Fruit fly (Drosophila melanogaster): ENCODE data around the gene CG6765.

CG6765 gene

dm6 chr3L:8544710-8545109 is 32.1 kb downstream of the CG6765 start, which contains the start of gene rhea (continued):
- TF ChIP-seq NC2β (GFP tag; optimal IDR thresholded peaks at IDR 0.05): no peak
- peak; percentile 19; the same call in 1 of the 2 replicates for TF ChIP-seq Xrp1 (GFP tag; IDR thresholded peaks at IDR 0.05)
- peak; percentile 84 for TF ChIP-seq Scr (GFP tag; IDR thresholded peaks at IDR 0.05; ENCODE audit: partially characterized antibody)
- peak; percentile 78 for TF ChIP-seq HLH4C (GFP tag; IDR thresholded peaks at IDR 0.05; ENCODE audit: partially characterized antibody)
- TF ChIP-seq CG7357 (GFP tag; IDR thresholded peaks at IDR 0.05): no peak
- no peak for TF ChIP-seq CG1529 (GFP tag; optimal IDR thresholded peaks at IDR 0.05)
- peak in 1 of 2 experiments; percentile 39 for TF ChIP-seq dpn (GFP tag; optimal IDR thresholded peaks at IDR 0.05)
- peak; percentile 80; the same call in 1 of the 3 replicates for TF ChIP-seq Opbp (GFP tag; IDR thresholded peaks at IDR 0.05; ENCODE audit: partially characterized antibody)
- no peak for TF ChIP-seq seq (GFP tag; IDR thresholded peaks at IDR 0.05)
- no peak for TF ChIP-seq mirr (GFP tag; optimal IDR thresholded peaks at IDR 0.05)
- TF ChIP-seq CG6813 (GFP tag; optimal IDR thresholded peaks at IDR 0.05): no peak
- TF ChIP-seq pnt (GFP tag; optimal IDR thresholded peaks at IDR 0.05): no peak
- no peak for TF ChIP-seq so (GFP tag; IDR thresholded peaks at IDR 0.05)
- no peak for TF ChIP-seq repo (GFP tag; optimal IDR thresholded peaks at IDR 0.05)
- peak; percentile 67; the same call in 1 of the 2 replicates for TF ChIP-seq sna (GFP tag; IDR thresholded peaks at IDR 0.05; ENCODE audit: partially characterized antibody)
- no peak for TF ChIP-seq Myb (GFP tag; optimal IDR thresholded peaks at IDR 0.05)
- TF ChIP-seq ato (GFP tag; IDR thresholded peaks at IDR 0.05; ENCODE audit: partially characterized antibody): no peak
- no peak for TF ChIP-seq tup (GFP tag; optimal IDR thresholded peaks at IDR 0.05)
- TF ChIP-seq CkIIα-i1 (GFP tag; IDR thresholded peaks at IDR 0.05): no peak
- no peak for TF ChIP-seq Hand (GFP tag; optimal IDR thresholded peaks at IDR 0.05)
- no peak for TF ChIP-seq Fer3 (tag; optimal IDR thresholded peaks at IDR 0.05)
- no peak for TF ChIP-seq CG5180 (GFP tag; optimal IDR thresholded peaks at IDR 0.05)
- no peak for TF ChIP-seq Kr (GFP tag; optimal IDR thresholded peaks at IDR 0.05)
- peak; percentile 31 for TF ChIP-seq YL-1 (GFP tag; optimal IDR thresholded peaks at IDR 0.05)
- no peak for TF ChIP-seq cg (GFP tag; optimal IDR thresholded peaks at IDR 0.05)
- TF ChIP-seq pum (GFP tag; optimal IDR thresholded peaks at IDR 0.05): no peak
- TF ChIP-seq CG1647 (GFP tag; optimal IDR thresholded peaks at IDR 0.05): no peak
- TF ChIP-seq ewg (GFP tag; optimal IDR thresholded peaks at IDR 0.05): no peak
- TF ChIP-seq bowl (GFP tag; IDR thresholded peaks at IDR 0.05): no peak
- TF ChIP-seq gcm2 (GFP tag; optimal IDR thresholded peaks at IDR 0.05): no peak
- TF ChIP-seq CG10274 (GFP tag; optimal IDR thresholded peaks at IDR 0.05): no peak
- TF ChIP-seq CG15514 (GFP tag; optimal IDR thresholded peaks at IDR 0.05): peak; percentile 98
- TF ChIP-seq CG9797 (GFP tag; optimal IDR thresholded peaks at IDR 0.05): peak; percentile 82
- no peak for TF ChIP-seq CG9609 (GFP tag; optimal IDR thresholded peaks at IDR 0.05)
- no peak for TF ChIP-seq CG31224 (GFP tag; IDR thresholded peaks at IDR 0.05)
- no peak for TF ChIP-seq jing (GFP tag; optimal IDR thresholded peaks at IDR 0.05)
- no peak for TF ChIP-seq Atf-2 (GFP tag; optimal IDR thresholded peaks at IDR 0.05)
- TF ChIP-seq lola (GFP tag; optimal IDR thresholded peaks at IDR 0.05): peak in 1 of 3 experiments; percentile 10
- TF ChIP-seq CG3065 (GFP tag; optimal IDR thresholded peaks at IDR 0.05): no peak
- peak; percentile 76; the same call in 1 of the 4 replicates for TF ChIP-seq chinmo (GFP tag; IDR thresholded peaks at IDR 0.05; ENCODE audit: partially characterized antibody)
- no peak for TF ChIP-seq oc (tag; optimal IDR thresholded peaks at IDR 0.05)
- peak; percentile 84; the same call in 1 of the 2 replicates for TF ChIP-seq amos (GFP tag; IDR thresholded peaks at IDR 0.05; ENCODE audit: partially characterized antibody)
- no peak for TF ChIP-seq CG14667 (GFP tag; IDR thresholded peaks at IDR 0.05)
- peak; percentile 73 for TF ChIP-seq sens (GFP tag)
- peak; percentile 11 for TF ChIP-seq B-H2 (GFP tag; optimal IDR thresholded peaks at IDR 0.05)
- TF ChIP-seq gro (GFP tag; optimal IDR thresholded peaks at IDR 0.05): no peak
- TF ChIP-seq grn (GFP tag; optimal IDR thresholded peaks at IDR 0.05): no peak
- no peak for TF ChIP-seq Tbp (GFP tag; optimal IDR thresholded peaks at IDR 0.05)
- peak; percentile 82 for TF ChIP-seq CG34224 (GFP tag; IDR thresholded peaks at IDR 0.05; ENCODE audit: partially characterized antibody)
- no peak for TF ChIP-seq CG13123 (GFP tag; optimal IDR thresholded peaks at IDR 0.05)

Data from whole organism, embryonic.